Worm (Caenorhabditis elegans): ENCODE measurements around the gene C27D8.3.

DNA sequence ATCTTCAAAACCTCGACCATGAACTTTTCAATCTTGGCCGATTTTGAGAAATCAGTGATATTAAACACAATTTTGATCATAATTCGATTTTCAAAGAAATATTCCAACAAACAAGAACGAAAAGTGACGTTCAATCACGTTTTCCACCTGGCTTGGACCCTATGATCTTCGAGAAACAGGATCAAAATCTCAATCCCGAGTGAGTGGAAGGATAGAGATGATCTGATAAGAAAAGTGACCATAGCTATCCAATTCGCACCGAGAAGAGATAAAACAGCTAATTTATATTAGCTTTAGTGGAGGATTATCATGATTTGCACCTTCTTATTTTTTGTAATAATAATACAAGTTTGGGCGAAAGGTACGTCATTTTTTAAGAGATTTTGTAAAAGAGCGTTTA lies 9.6 kb upstream of the C27D8.3 start, which contains the start of gene T23F6.2:
- TF ChIP-seq elt-2 (tag; optimal IDR thresholded peaks at IDR 0.05) (no peak), pha-4 (tag; optimal IDR thresholded peaks at IDR 0.05) (no peak), pqm-1 (tag; optimal IDR thresholded peaks at IDR 0.05) (no peak)
